Worm (Caenorhabditis elegans) whole organism, L4 larva: ENCODE measurements around the gene gpa-10.

Experiments used
- F26F4.8 ChIP-seq: fragments of 200-800 bp; sonication (Bioruptor generic); conservative IDR thresholded peaks from 2 replicates; pipeline ENCODE4 v1.3.6; 2022; ENCODE audit warnings: missing genetic modification characterization, missing compliant biosample characterization
- F37D6.2 ChIP-seq: sonication (generic microtip); optimal IDR thresholded peaks from 2 replicates; lab custom pipeline; 2016; ENCODE audit warnings: mild to moderate bottlenecking, missing genetic modification characterization, missing compliant biosample characterization
- F49E8.2 ChIP-seq: sonication (generic microtip); optimal IDR thresholded peaks from 2 replicates; lab custom pipeline; 2016; ENCODE audit warnings: missing compliant biosample characterization, mild to moderate bottlenecking, missing genetic modification characterization, borderline replicate concordance
- T20F7.1 ChIP-seq: fragments of 200-800 bp; sonication (Bioruptor generic); optimal IDR thresholded peaks from 2 replicates; lab custom pipeline; 2018; ENCODE audit warnings: mild to moderate bottlenecking, missing genetic modification characterization, missing compliant biosample characterization
- T26A8.4 ChIP-seq: fragments of 200-800 bp; sonication (Bioruptor generic); IDR thresholded peaks from 2 replicates; pipeline ENCODE4 v1.3.6; 2022; ENCODE audit warnings: missing genetic modification characterization, missing compliant biosample characterization
- Y105C5A.15 ChIP-seq: fragments of 200-800 bp; sonication (Bioruptor generic); IDR thresholded peaks from 2 replicates; pipeline ENCODE4 v1.3.6; 2022; ENCODE audit warnings: missing genetic modification characterization, missing compliant biosample characterization
- Y5F2A.4 ChIP-seq: fragments of 200-800 bp; sonication (Bioruptor generic); optimal IDR thresholded peaks from 2 replicates; lab custom pipeline; 2018; ENCODE audit warnings: mild to moderate bottlenecking, missing genetic modification characterization, missing compliant biosample characterization
- ceh-20 ChIP-seq: fragments of 200-800 bp; sonication (Bioruptor generic); IDR thresholded peaks from 2 replicates; pipeline ENCODE4 v1.3.6; 2022; ENCODE audit warnings: missing genetic modification reagents, missing genetic modification characterization, missing compliant biosample characterization
- ceh-28 ChIP-seq: fragments of 150-350 bp; optimal IDR thresholded peaks from 2 replicates; lab custom pipeline; 2014; ENCODE audit warnings: missing biosample characterization, missing genetic modification reagents, missing genetic modification characterization
- ceh-44 ChIP-seq: fragments of 200-800 bp; sonication (Bioruptor generic); IDR thresholded peaks from 2 replicates; pipeline ENCODE4 v1.3.6; 2022; ENCODE audit warnings: missing genetic modification reagents, missing genetic modification characterization, missing compliant biosample characterization
- cey-2 ChIP-seq: sonication (generic microtip); optimal IDR thresholded peaks from 3 replicates; lab custom pipeline; 2017; ENCODE audit warnings: missing genetic modification characterization, mild to moderate bottlenecking, missing compliant biosample characterization, antibody characterized with exemption, borderline replicate concordance; ENCODE audit not compliant: insufficient read depth
- ctbp-1 ChIP-seq: fragments of 200-800 bp; sonication (Bioruptor generic); IDR thresholded peaks from 2 replicates; pipeline ENCODE4 v1.3.6; 2022; ENCODE audit warnings: missing genetic modification reagents, missing genetic modification characterization, missing compliant biosample characterization
- daf-12 ChIP-seq: fragments of 150-350 bp; optimal IDR thresholded peaks from 2 replicates; lab custom pipeline; 2014; ENCODE audit warnings: missing biosample characterization, missing genetic modification reagents, missing genetic modification characterization
- daf-16 ChIP-seq, 3 experiments: sonication (generic microtip); optimal IDR thresholded peaks; 2 replicates each; lab custom pipeline; 2016 to 2017; ENCODE audit warnings: missing genetic modification characterization in 3 of 3, missing genetic modification reagents in 3 of 3, mild to moderate bottlenecking in 2 of 3, missing compliant biosample characterization in 2 of 3, missing biosample characterization in 1 of 3, moderate library complexity in 1 of 3
- daf-19 ChIP-seq: fragments of 200-800 bp; sonication (Bioruptor generic); conservative IDR thresholded peaks from 2 replicates; pipeline ENCODE4 v1.3.6; 2022; ENCODE audit warnings: missing genetic modification characterization, missing compliant biosample characterization
- dmd-8 ChIP-seq: fragments of 200-800 bp; sonication (Bioruptor generic); IDR thresholded peaks from 2 replicates; pipeline ENCODE4 v1.3.6; 2022; ENCODE audit warnings: missing genetic modification characterization, missing compliant biosample characterization
- dve-1 ChIP-seq: sonication (generic microtip); optimal IDR thresholded peaks from 2 replicates; lab custom pipeline; 2017; ENCODE audit warnings: antibody characterized with exemption, mild to moderate bottlenecking, missing genetic modification characterization, missing compliant biosample characterization; ENCODE audit not compliant: insufficient read depth
- egl-27 ChIP-seq: sonication (generic microtip); optimal IDR thresholded peaks from 3 replicates; lab custom pipeline; 2017; ENCODE audit warnings: missing biosample characterization, missing genetic modification reagents, missing genetic modification characterization
- egl-43 ChIP-seq: fragments of 200-800 bp; sonication (Bioruptor generic); IDR thresholded peaks from 2 replicates; pipeline ENCODE4 v1.3.6; 2022; ENCODE audit warnings: missing genetic modification reagents, missing genetic modification characterization, missing compliant biosample characterization
- hif-1 ChIP-seq, 2 experiments: sonication (generic microtip); optimal IDR thresholded peaks; 2 replicates each; lab custom pipeline; 2016 to 2017; ENCODE audit warnings: missing compliant biosample characterization in 2 of 2, missing genetic modification characterization in 2 of 2, missing genetic modification reagents in 2 of 2, missing genotype in 2 of 2, mild to moderate bottlenecking in 1 of 2
- hlh-11 ChIP-seq: fragments of 200-800 bp; sonication (Bioruptor generic); optimal IDR thresholded peaks from 2 replicates; lab custom pipeline; 2018; ENCODE audit warnings: mild to moderate bottlenecking, missing genetic modification characterization, missing compliant biosample characterization
- hmg-1.1 ChIP-seq: fragments of 200-800 bp; sonication (Bioruptor generic); IDR thresholded peaks from 2 replicates; pipeline ENCODE4 v1.3.6; 2022; ENCODE audit warnings: missing genetic modification reagents, missing genetic modification characterization, missing compliant biosample characterization
- lim-7 ChIP-seq: fragments of 200-800 bp; sonication (Bioruptor generic); IDR thresholded peaks from 2 replicates; pipeline ENCODE4 v1.3.6; 2022; ENCODE audit warnings: missing genetic modification characterization, missing compliant biosample characterization
- lin-15B ChIP-seq: fragments of 150-350 bp; sonication (generic microtip); optimal IDR thresholded peaks from 3 replicates; lab custom pipeline; 2014; ENCODE audit warnings: missing biosample characterization, missing genetic modification characterization
- lin-29 ChIP-seq: fragments of 200-800 bp; sonication (Bioruptor generic); IDR thresholded peaks from 2 replicates; pipeline ENCODE4 v1.3.6; 2022; ENCODE audit warnings: missing genetic modification reagents, missing genetic modification characterization, missing compliant biosample characterization
- lsy-2 ChIP-seq, 2 experiments: fragments of 150-350 bp in 1 of 2; sonication (generic microtip) in 1 of 2; optimal IDR thresholded peaks; 2 replicates each; lab custom pipeline; 2014 to 2017; ENCODE audit warnings: missing biosample characterization in 2 of 2, missing genetic modification characterization in 2 of 2
- mdt-29 ChIP-seq: fragments of 200-800 bp; sonication (Bioruptor generic); IDR thresholded peaks from 2 replicates; pipeline ENCODE4 v1.3.6; 2022; ENCODE audit warnings: missing genetic modification reagents, missing genetic modification characterization, missing compliant biosample characterization
- mes-2 ChIP-seq: sonication (generic microtip); optimal IDR thresholded peaks from 2 replicates; lab custom pipeline; 2016; ENCODE audit warnings: missing genotype, mild to moderate bottlenecking, missing genetic modification characterization, missing compliant biosample characterization; ENCODE audit not compliant: poor library complexity, severe bottlenecking
- nhr-10 ChIP-seq: fragments of 150-350 bp; optimal IDR thresholded peaks from 2 replicates; lab custom pipeline; 2014; ENCODE audit warnings: missing biosample characterization, missing genetic modification characterization
- nhr-102 ChIP-seq: sonication (generic microtip); optimal IDR thresholded peaks from 2 replicates; lab custom pipeline; 2016; ENCODE audit warnings: mild to moderate bottlenecking, missing genetic modification characterization, moderate library complexity, missing compliant biosample characterization
- nhr-11 ChIP-seq: fragments of 150-350 bp; optimal IDR thresholded peaks from 2 replicates; lab custom pipeline; 2014; ENCODE audit warnings: missing biosample characterization, missing genetic modification characterization
- nhr-111 ChIP-seq: fragments of 200-800 bp; sonication (Bioruptor generic); optimal IDR thresholded peaks from 2 replicates; lab custom pipeline; 2018; ENCODE audit warnings: mild to moderate bottlenecking, missing genetic modification characterization, missing compliant biosample characterization
- nhr-76 ChIP-seq: fragments of 150-350 bp; optimal IDR thresholded peaks from 2 replicates; lab custom pipeline; 2014; ENCODE audit warnings: missing biosample characterization, missing genetic modification characterization
- pha-4 ChIP-seq, 2 experiments: fragments of 150-350 bp in 1 of 2; fragments of 200-800 bp in 1 of 2; sonication (Bioruptor generic) in 1 of 2; IDR thresholded peaks in 1 of 2; optimal IDR thresholded peaks in 1 of 2; 2 replicates each; pipeline versions ENCODE4 v1.3.6 to Lab custom; 2014 to 2022; ENCODE audit warnings: missing genetic modification characterization in 2 of 2, missing genetic modification reagents in 2 of 2, missing biosample characterization in 1 of 2, missing compliant biosample characterization in 1 of 2
- rbr-2 ChIP-seq: sonication (generic microtip); optimal IDR thresholded peaks from 2 replicates; lab custom pipeline; 2016; ENCODE audit warnings: missing genotype, missing genetic modification characterization, missing compliant biosample characterization
- saeg-2 ChIP-seq: fragments of 200-800 bp; sonication (Bioruptor generic); IDR thresholded peaks from 2 replicates; pipeline ENCODE4 v1.3.6; 2022; ENCODE audit warnings: missing genetic modification reagents, missing genetic modification characterization, missing compliant biosample characterization
- sdz-12 ChIP-seq: fragments of 200-800 bp; sonication (Bioruptor generic); optimal IDR thresholded peaks from 2 replicates; lab custom pipeline; 2018; ENCODE audit warnings: mild to moderate bottlenecking, missing genetic modification characterization, missing compliant biosample characterization
- set-16 ChIP-seq: fragments of 200-800 bp; sonication (Bioruptor generic); IDR thresholded peaks from 2 replicates; pipeline ENCODE4 v1.3.6; 2022; ENCODE audit warnings: missing genetic modification reagents, missing genetic modification characterization, missing compliant biosample characterization
- snpc-4 ChIP-seq: fragments of 150-350 bp; optimal IDR thresholded peaks from 2 replicates; lab custom pipeline; 2014; ENCODE audit warnings: missing biosample characterization, missing genetic modification characterization
- spr-3 ChIP-seq: fragments of 200-800 bp; sonication (Bioruptor generic); optimal IDR thresholded peaks from 2 replicates; lab custom pipeline; 2018; ENCODE audit warnings: mild to moderate bottlenecking, missing genetic modification characterization, missing compliant biosample characterization
- unc-130 ChIP-seq: sonication (generic microtip); optimal IDR thresholded peaks from 2 replicates; lab custom pipeline; 2016; ENCODE audit warnings: missing genetic modification reagents, missing genetic modification characterization, missing compliant biosample characterization
- vab-7 ChIP-seq: fragments of 200-800 bp; sonication (Bioruptor generic); IDR thresholded peaks from 2 replicates; pipeline ENCODE4 v1.3.6; 2022; ENCODE audit warnings: missing genetic modification reagents, missing genetic modification characterization, missing compliant biosample characterization
- zag-1 ChIP-seq: fragments of 150-350 bp; optimal IDR thresholded peaks from 2 replicates; lab custom pipeline; 2014; ENCODE audit warnings: missing biosample characterization, missing genetic modification characterization
- zfp-3 ChIP-seq: fragments of 200-800 bp; sonication (Bioruptor generic); conservative IDR thresholded peaks from 2 replicates; pipeline ENCODE4 v1.3.6; 2022; ENCODE audit warnings: missing genetic modification reagents, missing genetic modification characterization, missing compliant biosample characterization
- ztf-7 ChIP-seq: fragments of 150-350 bp; optimal IDR thresholded peaks from 2 replicates; lab custom pipeline; 2014; ENCODE audit warnings: missing biosample characterization, missing genetic modification characterization

Gene gpa-10

ce11 chrV:6894778-6895177, 40.2 kb upstream of the gpa-10 start, which contains the start of gene K11C4.2:
Gene K11C4.2, plus strand, starts transcription at chrV:6895078.
- TF ChIP-seq dmd-8 (no peak), T20F7.1 (no peak)

ce11 chrV:6893681-6894080, 39.1 kb upstream of the gpa-10 start:
- TF ChIP-seq ceh-20 (GFP tag; lab: Robert Waterston, UW) (0 out of 2 replicates have a peak, but pooled peaks have one; percentile 21), mdt-29 (GFP tag; lab: Robert Waterston, UW) (no peak), F37D6.2 (tag; lab: Kevin White, UChicago) (no peak), zfp-3 (no peak), nhr-11 (tag; lab: Kevin White, UChicago) (peak; percentile 33), rbr-2 (peak; percentile 15), mes-2 (tag; lab: Kevin White, UChicago) (peak; percentile 22), set-16 (GFP tag; lab: Robert Waterston, UW) (peak; percentile 14; the same call in 1 of the 2 replicates), ctbp-1 (GFP tag; lab: Robert Waterston, UW) (0 out of 2 replicates have a peak, but pooled peaks have one; percentile 30), lin-29 (GFP tag; lab: Robert Waterston, UW) (no peak), ceh-28 (no peak), pha-4 (GFP tag; IDR thresholded peaks at IDR 0.05; lab: Robert Waterston, UW) (0 out of 2 replicates have a peak, but pooled peaks have one; percentile 21), pha-4 (tag; optimal IDR thresholded peaks at IDR 0.05; lab: Kevin White, UChicago) (no peak)

- peak; percentile 64 for TF ChIP-seq Y105C5A.15 (GFP tag; lab: Robert Waterston, UW)
- TF ChIP-seq ceh-28 = no peak
- TF ChIP-seq ztf-7 (tag; lab: Kevin White, UChicago) = no peak
- peak; percentile 48 for TF ChIP-seq unc-130 (GFP tag; lab: Kevin White, UChicago)
- no peak for TF ChIP-seq daf-19 (GFP tag; lab: Robert Waterston, UW)
- peak; percentile 29; the same call in 1 of the 2 replicates for TF ChIP-seq lin-29 (GFP tag; lab: Robert Waterston, UW)
- TF ChIP-seq dve-1 = peak; percentile 69
- TF ChIP-seq F49E8.2 (tag; lab: Kevin White, UChicago) = peak; percentile 55
- TF ChIP-seq lsy-2 (tag; optimal IDR thresholded peaks at IDR 0.05; lab: Kevin White, UChicago) = peak in 1 of 2 experiments; percentile 49
- TF ChIP-seq nhr-10 (tag; lab: Kevin White, UChicago) = no peak
- TF ChIP-seq vab-7 = peak; percentile 91
- TF ChIP-seq ceh-44 = peak; percentile 16; the same call in 1 of the 2 replicates
- peak; percentile 80 for TF ChIP-seq T26A8.4 (GFP tag; lab: Robert Waterston, UW)
- peak; percentile 76 for TF ChIP-seq Y5F2A.4 (GFP tag; lab: Kevin White, UChicago)
- TF ChIP-seq snpc-4 = no peak
- TF ChIP-seq hlh-11 (tag; lab: Kevin White, UChicago) = peak; percentile 47
- TF ChIP-seq F37D6.2 (tag; lab: Kevin White, UChicago) = peak; percentile 20
- peak; percentile 84 for TF ChIP-seq hmg-1.1 (GFP tag; lab: Robert Waterston, UW)
- TF ChIP-seq nhr-102 = peak; percentile 80
- TF ChIP-seq nhr-111 = peak; percentile 82
- peak in 1 of 2 experiments; percentile 53 for TF ChIP-seq hif-1 (tag; optimal IDR thresholded peaks at IDR 0.05; lab: Kevin White, UChicago)
- TF ChIP-seq sdz-12 (GFP tag; lab: Kevin White, UChicago) = peak; percentile 86
- no peak for TF ChIP-seq zag-1 (tag; lab: Kevin White, UChicago)
- TF ChIP-seq spr-3 = peak; percentile 25
- TF ChIP-seq set-16 (GFP tag; lab: Robert Waterston, UW) = peak; percentile 65
- no peak for TF ChIP-seq saeg-2 (GFP tag; lab: Robert Waterston, UW)
- TF ChIP-seq lin-15B (tag; lab: Kevin White, UChicago) = no peak
- peak; percentile 19 to 85 for TF ChIP-seq daf-16 (GFP tag; optimal IDR thresholded peaks at IDR 0.05; lab: Kevin White, UChicago)
- TF ChIP-seq daf-16 (tag; optimal IDR thresholded peaks at IDR 0.05; lab: Kevin White, UChicago) = peak; percentile 64
- TF ChIP-seq egl-27 (tag; lab: Kevin White, UChicago) = no peak
- no peak for TF ChIP-seq cey-2 (tag; lab: Kevin White, UChicago)
- peak; percentile 89 for TF ChIP-seq lim-7 (GFP tag; lab: Robert Waterston, UW)
- TF ChIP-seq nhr-76 (tag; lab: Kevin White, UChicago) = no peak
- peak; percentile 93 for TF ChIP-seq egl-43 (GFP tag; lab: Robert Waterston, UW)
- peak; percentile 71 for TF ChIP-seq F26F4.8 (GFP tag; lab: Robert Waterston, UW)
- no peak for TF ChIP-seq daf-12 (tag; lab: Kevin White, UChicago)
These were observed 34.2 kb upstream of the gpa-10 start for ce11 chrV:6888828-6889227.
